Worm (Caenorhabditis elegans) whole organism, L1 larva: Measurements from ENCODE around the gene lst-4.

Experiments
- aha-1 ChIP-seq: fragments of 150-350 bp; optimal IDR thresholded peaks from 2 replicates; lab custom pipeline; 2014; ENCODE audit warnings: missing biosample characterization, missing genetic modification characterization
- aly-2 ChIP-seq: fragments of 150-350 bp; optimal IDR thresholded peaks from 2 replicates; lab custom pipeline; 2014; ENCODE audit warnings: missing biosample characterization, missing genetic modification characterization
- ceh-88 ChIP-seq: fragments of 200-800 bp; sonication (Bioruptor generic); IDR thresholded peaks from 2 replicates; pipeline ENCODE4 v1.3.6; 2022; ENCODE audit warnings: missing genetic modification characterization, missing compliant biosample characterization
- ceh-90 ChIP-seq: sonication (generic microtip); optimal IDR thresholded peaks from 2 replicates; lab custom pipeline; 2016; ENCODE audit warnings: missing genetic modification characterization, missing compliant biosample characterization
- elt-3 ChIP-seq, 6 experiments: fragments of 150-350 bp in 1 of 6; sonication (generic microtip); optimal IDR thresholded peaks; 2 replicates each; lab custom pipeline; 2017 to 2018; ENCODE audit warnings: missing biosample characterization in 6 of 6, missing genetic modification characterization in 6 of 6, inconsistent platforms in 1 of 6
- lin-14 ChIP-seq: fragments of 200-800 bp; sonication (Bioruptor generic); optimal IDR thresholded peaks from 2 replicates; lab custom pipeline; 2018; ENCODE audit warnings: mild to moderate bottlenecking, missing genetic modification characterization, moderate library complexity, missing compliant biosample characterization
- lin-39 ChIP-seq: fragments of 150-350 bp; optimal IDR thresholded peaks from 2 replicates; lab custom pipeline; 2014; ENCODE audit warnings: missing biosample characterization, missing genetic modification reagents, missing genetic modification characterization
- nhr-237 ChIP-seq: fragments of 150-350 bp; optimal IDR thresholded peaks from 2 replicates; lab custom pipeline; 2014; ENCODE audit warnings: missing biosample characterization, missing genetic modification characterization
- nhr-77 ChIP-seq: fragments of 150-350 bp; optimal IDR thresholded peaks from 2 replicates; lab custom pipeline; 2014; ENCODE audit warnings: missing biosample characterization, missing genetic modification characterization
- pqm-1 ChIP-seq: sonication (generic microtip); optimal IDR thresholded peaks from 3 replicates; lab custom pipeline; 2017; ENCODE audit warnings: missing biosample characterization, missing genetic modification characterization
- unc-62 ChIP-seq: fragments of 150-350 bp; optimal IDR thresholded peaks from 2 replicates; lab custom pipeline; 2014; ENCODE audit warnings: missing biosample characterization, missing genetic modification reagents, missing genetic modification characterization
- ztf-11 ChIP-seq, 2 experiments: sonication (generic microtip); optimal IDR thresholded peaks; 2 replicates each; lab custom pipeline; 2016 to 2017; ENCODE audit warnings: missing genetic modification characterization in 2 of 2, missing biosample characterization in 1 of 2, missing compliant biosample characterization in 1 of 2
- ztf-4 ChIP-seq: fragments of 150-350 bp; optimal IDR thresholded peaks from 2 replicates; lab custom pipeline; 2014; ENCODE audit warnings: missing biosample characterization, missing genetic modification characterization

DNA sequence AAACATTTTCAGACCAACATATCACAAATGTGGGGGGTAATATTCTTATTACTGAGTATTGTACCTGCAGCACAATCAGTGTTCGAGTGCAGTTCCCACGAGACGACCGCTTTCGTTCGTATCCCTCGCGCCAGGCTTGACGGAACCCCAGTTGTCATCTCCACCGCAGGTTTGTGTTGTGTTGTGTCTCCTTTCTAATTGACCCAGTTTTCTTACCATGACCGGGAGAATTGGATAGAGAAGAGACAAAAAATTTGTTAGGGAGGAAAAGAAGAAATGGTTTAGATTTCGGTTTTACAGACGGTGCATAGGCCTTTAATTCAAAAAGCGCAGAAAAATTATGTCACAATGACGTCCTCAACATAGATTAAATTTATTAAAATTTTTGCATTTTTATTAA, 21.6 kb upstream of the lst-4 start, which contains the start of gene noah-2:
- TF ChIP-seq lin-14 (GFP tag; lab: Kevin White, UChicago) (no peak), ztf-4 (tag; lab: Kevin White, UChicago) (no peak), aha-1 (tag; lab: Kevin White, UChicago) (no peak), unc-62 (GFP tag; lab: Kevin White, UChicago) (no peak), nhr-237 (tag; lab: Kevin White, UChicago) (no peak), elt-3 (tag; optimal IDR thresholded peaks at IDR 0.05; lab: Kevin White, UChicago) (no peak), ceh-88 (no peak), ceh-90 (tag; lab: Kevin White, UChicago) (no peak), pqm-1 (tag; lab: Kevin White, UChicago) (no peak), nhr-77 (no peak), ztf-11 (tag; optimal IDR thresholded peaks at IDR 0.05; lab: Kevin White, UChicago) (no peak), aly-2 (tag; lab: Kevin White, UChicago) (no peak), lin-39 (tag; lab: Kevin White, UChicago) (no peak)
